Worm (Caenorhabditis elegans): ENCODE data around the gene R53.4.

The R53.4 gene

ce11 chrII:9960127-9960526 lies 7.7 kb downstream of the R53.4 start:
- TF ChIP-seq fkh-10 (GFP tag; optimal IDR thresholded peaks at IDR 0.05), result no peak
- no peak for TF ChIP-seq nhr-19 (GFP tag; conservative IDR thresholded peaks at IDR 0.05)
- no peak for TF ChIP-seq elt-2 (tag; optimal IDR thresholded peaks at IDR 0.05)
- TF ChIP-seq ceh-63 (GFP tag; optimal IDR thresholded peaks at IDR 0.05), result no peak
- TF ChIP-seq C34B4.2 (tag; optimal IDR thresholded peaks at IDR 0.05), result no peak
- TF ChIP-seq hlh-17 (GFP tag; optimal IDR thresholded peaks at IDR 0.05; ENCODE audit: borderline replicate concordance), result no peak
- TF ChIP-seq nhr-12 (tag; optimal IDR thresholded peaks at IDR 0.05), result no peak
- no peak for TF ChIP-seq fkh-4 (tag; optimal IDR thresholded peaks at IDR 0.05; ENCODE audit: borderline replicate concordance)
- no peak for TF ChIP-seq sox-4 (tag; optimal IDR thresholded peaks at IDR 0.05)
- no peak for TF ChIP-seq irx-1 (tag; optimal IDR thresholded peaks at IDR 0.05)
- TF ChIP-seq C04F5.9 (tag; optimal IDR thresholded peaks at IDR 0.05), result no peak
- TF ChIP-seq nhr-71 (tag; optimal IDR thresholded peaks at IDR 0.05), result no peak
- TF ChIP-seq pax-3 (tag; optimal IDR thresholded peaks at IDR 0.05), result no peak
- no peak for TF ChIP-seq Y116A8C.19 (tag; optimal IDR thresholded peaks at IDR 0.05; ENCODE audit: borderline replicate concordance)

- TF ChIP-seq egl-13 (tag; optimal IDR thresholded peaks at IDR 0.05) (no peak), fkh-8 (tag; optimal IDR thresholded peaks at IDR 0.05) (peak; percentile 36), vab-15 (tag; optimal IDR thresholded peaks at IDR 0.05) (no peak), sup-37 (GFP tag; optimal IDR thresholded peaks at IDR 0.05) (no peak)
Measured at ce11 chrII:9956116-9956515, 11.7 kb downstream of the R53.4 start.

DNA sequence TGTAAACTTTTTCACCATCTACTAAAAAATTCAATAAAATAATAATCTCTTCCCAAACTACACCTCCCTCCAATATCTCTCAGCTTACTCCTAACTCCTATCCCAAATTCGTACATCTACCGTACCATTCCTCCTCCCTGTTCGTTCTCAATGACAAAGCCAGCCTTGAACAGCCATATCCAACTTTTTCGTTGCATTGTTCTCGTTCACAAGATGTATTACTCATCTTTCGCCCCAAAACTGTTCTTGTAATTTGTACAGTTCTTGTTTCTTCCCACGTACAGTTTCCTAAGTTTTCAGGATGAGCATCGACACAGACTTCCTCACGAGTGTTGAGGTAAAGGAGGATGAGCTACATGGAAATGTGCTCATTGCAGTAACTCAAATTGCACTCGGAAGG lies 13.0 kb downstream of the R53.4 start, which contains the start of gene egl-43:
Gene egl-43 (plus strand): TSS at position 301 of the 400 bp plus-strand sequence.
- no peak for TF ChIP-seq aly-2 (tag; optimal IDR thresholded peaks at IDR 0.05)
- TF ChIP-seq lin-15B (tag; optimal IDR thresholded peaks at IDR 0.05), result no peak
- no peak for TF ChIP-seq lin-13 (GFP tag; optimal IDR thresholded peaks at IDR 0.05)
- TF ChIP-seq ceh-8 (GFP tag; optimal IDR thresholded peaks at IDR 0.05), result no peak
- no peak for TF ChIP-seq mep-1 (tag; optimal IDR thresholded peaks at IDR 0.05)
- TF ChIP-seq nhr-12 (tag; optimal IDR thresholded peaks at IDR 0.05), result no peak
- TF ChIP-seq mef-2 (tag; optimal IDR thresholded peaks at IDR 0.05), result no peak
- no peak for TF ChIP-seq ceh-88 (GFP tag; IDR thresholded peaks at IDR 0.05)
- no peak for TF ChIP-seq nhr-19 (GFP tag; conservative IDR thresholded peaks at IDR 0.05)
- no peak for TF ChIP-seq nhr-11 (tag; optimal IDR thresholded peaks at IDR 0.05)
- TF ChIP-seq C16A3.4 (tag; optimal IDR thresholded peaks at IDR 0.05), result no peak
- TF ChIP-seq swsn-7 (tag; optimal IDR thresholded peaks at IDR 0.05), result no peak
- no peak for TF ChIP-seq ztf-11 (tag; optimal IDR thresholded peaks at IDR 0.05)
- no peak for TF ChIP-seq egl-13 (tag; optimal IDR thresholded peaks at IDR 0.05)
- no peak for TF ChIP-seq Y116A8C.19 (tag; optimal IDR thresholded peaks at IDR 0.05; ENCODE audit: borderline replicate concordance)
- TF ChIP-seq blmp-1 (tag; optimal IDR thresholded peaks at IDR 0.05), result no peak

- peak; percentile 17 for TF ChIP-seq nhr-71 (tag; optimal IDR thresholded peaks at IDR 0.05)
- no peak for TF ChIP-seq snu-23 (GFP tag; optimal IDR thresholded peaks at IDR 0.05)
- TF ChIP-seq fkh-8 (tag; optimal IDR thresholded peaks at IDR 0.05), result peak; percentile 53
- peak; percentile 62 for TF ChIP-seq hlh-4 (tag; optimal IDR thresholded peaks at IDR 0.05)
Measured at ce11 chrII:9951846-9952245, 16.0 kb downstream of the R53.4 start.

DNA sequence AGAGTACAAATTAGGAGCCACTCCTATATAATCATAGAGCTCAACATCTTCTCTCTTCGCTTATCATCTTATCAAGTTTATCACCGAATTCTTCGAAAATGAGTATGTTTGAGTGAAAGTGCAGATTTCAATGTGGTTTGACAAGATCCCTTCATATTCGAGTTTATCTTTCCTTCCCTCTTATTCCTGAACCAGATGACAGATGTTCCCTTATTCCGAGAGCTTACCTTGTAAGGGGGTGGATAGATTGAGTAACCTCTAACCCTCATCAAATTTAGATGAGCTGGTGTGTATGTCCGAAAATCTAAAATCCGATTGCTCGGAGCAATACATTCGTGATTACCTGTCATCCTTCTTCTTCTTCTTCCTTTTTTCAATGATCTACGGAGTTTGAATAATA lies 19.2 kb downstream of the R53.4 start:
- TF ChIP-seq pqm-1 (tag; optimal IDR thresholded peaks at IDR 0.05), result no peak
- no peak for TF ChIP-seq unc-86 (tag; optimal IDR thresholded peaks at IDR 0.05)
- no peak for TF ChIP-seq F16B12.6 (tag; optimal IDR thresholded peaks at IDR 0.05)
- no peak for TF ChIP-seq lsy-2 (tag; optimal IDR thresholded peaks at IDR 0.05)
- TF ChIP-seq ces-1 (GFP tag; optimal IDR thresholded peaks at IDR 0.05), result no peak
- TF ChIP-seq pax-3 (tag; optimal IDR thresholded peaks at IDR 0.05), result no peak
- no peak for TF ChIP-seq sox-4 (tag; optimal IDR thresholded peaks at IDR 0.05)
- TF ChIP-seq nhr-76 (tag; optimal IDR thresholded peaks at IDR 0.05), result no peak
- no peak for TF ChIP-seq nhr-77 (tag; optimal IDR thresholded peaks at IDR 0.05)

Data from whole organism, L1 larva.